Worm (Caenorhabditis elegans): ENCODE data around the gene fbxa-214.

- TF ChIP-seq tab-1 (GFP tag; IDR thresholded peaks at IDR 0.05) (no peak), ztf-23 (GFP tag; IDR thresholded peaks at IDR 0.05) (no peak), med-1 (GFP tag; optimal IDR thresholded peaks at IDR 0.05; ENCODE audit: insufficient read depth) (no peak)
Measured at ce11 chrV:6044448-6044847, 25.4 kb downstream of the fbxa-214 start.
